Fruit fly (Drosophila melanogaster): Measurements from ENCODE around the gene CG15539.

DNA sequence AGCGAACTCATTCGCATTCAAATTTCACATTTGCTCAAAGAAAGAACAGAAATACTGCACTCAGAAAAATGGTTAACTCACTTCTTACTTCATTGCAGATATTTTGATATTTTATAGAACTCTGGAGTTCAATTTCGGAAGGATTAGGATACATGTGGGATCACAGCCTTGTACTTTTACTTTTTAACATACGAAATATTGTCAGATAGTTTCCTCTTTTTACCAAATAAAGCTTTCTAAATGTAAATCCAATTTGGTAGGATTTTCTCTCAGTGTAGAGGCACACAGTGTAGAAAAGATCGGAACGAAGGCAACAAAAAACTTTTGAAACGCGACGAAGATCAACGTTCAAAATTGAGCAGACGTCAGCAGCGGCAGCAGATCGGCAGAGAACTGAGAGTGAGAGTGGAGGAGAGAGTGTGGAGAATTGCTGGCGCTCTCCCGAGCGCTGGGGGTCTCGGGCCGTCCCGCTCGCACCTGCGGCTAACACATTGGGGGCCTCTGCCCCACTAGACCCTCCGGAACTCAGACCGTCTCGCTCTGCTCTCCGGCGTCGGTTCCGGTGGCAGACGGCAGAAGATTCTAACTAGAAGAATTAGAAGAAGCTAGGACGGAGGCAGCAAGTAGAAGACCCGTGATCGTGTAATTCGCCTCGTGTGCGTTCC, 26.3 kb downstream of the CG15539 start, which contains the start of gene tmod:
- TF ChIP-seq Sin3A (optimal IDR thresholded peaks at IDR 0.05) (no peak), insv (optimal IDR thresholded peaks at IDR 0.05) (no peak), psq (optimal IDR thresholded peaks at IDR 0.05) (no peak)
